Fruit fly (Drosophila melanogaster) whole organism, embryonic: ENCODE results near the gene D.

Source experiments
- Abd-B ChIP-seq: fragments of 200-800 bp; sonication (Bioruptor generic); optimal IDR thresholded peaks from 2 replicates; lab custom pipeline; 2018; ENCODE audit warnings: missing biosample characterization, mild to moderate bottlenecking, missing genetic modification characterization, moderate library complexity
- Asciz ChIP-seq: fragments of 200-800 bp; sonication (Bioruptor generic); optimal IDR thresholded peaks from 2 replicates; lab custom pipeline; 2017; ENCODE audit warnings: missing biosample characterization, mild to moderate bottlenecking, missing genetic modification characterization, missing genetic modification reagents
- Awh ChIP-seq: fragments of 200-800 bp; sonication (Bioruptor generic); IDR thresholded peaks from 2 replicates; pipeline ENCODE4, ENCODE4 v1.3.6; 2022; ENCODE audit warnings: missing biosample characterization, missing genetic modification characterization
- CG12236 ChIP-seq: fragments of 200-800 bp; sonication (Bioruptor generic); optimal IDR thresholded peaks from 2 replicates; lab custom pipeline; 2016; ENCODE audit warnings: missing biosample characterization, missing genetic modification characterization
- CG13123 ChIP-seq: fragments of 200-800 bp; sonication (Bioruptor generic); optimal IDR thresholded peaks from 2 replicates; lab custom pipeline; 2016; ENCODE audit warnings: missing biosample characterization, missing genetic modification characterization
- CG13296 ChIP-seq: fragments of 200-800 bp; sonication (Bioruptor generic); optimal IDR thresholded peaks from 3 replicates; lab custom pipeline; 2018; ENCODE audit warnings: missing biosample characterization, mild to moderate bottlenecking, missing genetic modification characterization
- CG13624 ChIP-seq: fragments of 200-800 bp; sonication (Bioruptor generic); optimal IDR thresholded peaks from 2 replicates; lab custom pipeline; 2016; ENCODE audit warnings: missing biosample characterization, missing genetic modification characterization
- CG14710 ChIP-seq: fragments of 200-800 bp; sonication (Bioruptor generic); optimal IDR thresholded peaks from 3 replicates; lab custom pipeline; 2019; ENCODE audit warnings: missing biosample characterization, mild to moderate bottlenecking, missing genetic modification characterization, moderate library complexity
- CG14965 ChIP-seq: fragments of 200-800 bp; sonication (Bioruptor generic); optimal IDR thresholded peaks from 2 replicates; lab custom pipeline; 2016; ENCODE audit warnings: missing biosample characterization, missing genetic modification characterization, borderline replicate concordance
- CG15479 ChIP-seq: fragments of 200-800 bp; sonication (Bioruptor generic); optimal IDR thresholded peaks from 3 replicates; lab custom pipeline; 2019; ENCODE audit warnings: missing biosample characterization, mild to moderate bottlenecking, missing genetic modification characterization, moderate library complexity
- CG17359 ChIP-seq: fragments of 200-800 bp; sonication (Bioruptor generic); optimal IDR thresholded peaks from 3 replicates; lab custom pipeline; 2018; ENCODE audit warnings: missing biosample characterization, mild to moderate bottlenecking, missing genetic modification characterization, moderate library complexity
- CG2202 ChIP-seq: fragments of 200-800 bp; sonication (Bioruptor generic); optimal IDR thresholded peaks from 2 replicates; lab custom pipeline; 2018; ENCODE audit warnings: missing biosample characterization, mild to moderate bottlenecking, missing genetic modification characterization
- CG30431 ChIP-seq: fragments of 200-800 bp; sonication (Bioruptor generic); optimal IDR thresholded peaks from 2 replicates; lab custom pipeline; 2017; ENCODE audit warnings: missing biosample characterization, missing genetic modification characterization
- CG31441 ChIP-seq: fragments of 200-800 bp; sonication (Bioruptor generic); IDR thresholded peaks from 2 replicates; pipeline ENCODE4 v1.3.6; 2022; ENCODE audit warnings: missing biosample characterization, missing genetic modification characterization
- CG3995 ChIP-seq: fragments of 200-800 bp; sonication (Bioruptor generic); optimal IDR thresholded peaks from 3 replicates; lab custom pipeline; 2016; ENCODE audit warnings: missing biosample characterization, missing genetic modification characterization
- CG42726 ChIP-seq: fragments of 200-800 bp; sonication (Bioruptor generic); IDR thresholded peaks from 2 replicates; pipeline ENCODE4 v1.3.6; 2022; ENCODE audit warnings: missing biosample characterization, missing genetic modification characterization; ENCODE audit not compliant: partially characterized antibody
- CG4707 ChIP-seq: fragments of 200-800 bp; sonication (Bioruptor generic); optimal IDR thresholded peaks from 2 replicates; lab custom pipeline; 2018; ENCODE audit warnings: missing biosample characterization, mild to moderate bottlenecking, missing genetic modification characterization, moderate library complexity
- CG5180 ChIP-seq: fragments of 200-800 bp; sonication (Bioruptor generic); optimal IDR thresholded peaks from 3 replicates; lab custom pipeline; 2017; ENCODE audit warnings: missing biosample characterization, missing genetic modification characterization, mild to moderate bottlenecking, moderate library complexity, missing genetic modification reagents
- CG6854 ChIP-seq: fragments of 200-800 bp; sonication (Bioruptor generic); optimal IDR thresholded peaks from 3 replicates; lab custom pipeline; 2017; ENCODE audit warnings: missing biosample characterization, mild to moderate bottlenecking, missing genetic modification characterization
- CG8924 ChIP-seq: fragments of 200-800 bp; optimal IDR thresholded peaks from 3 replicates; lab custom pipeline; 2019; ENCODE audit warnings: missing biosample characterization, mild to moderate bottlenecking, missing genetic modification characterization, moderate library complexity
- Camta ChIP-seq: fragments of 200-800 bp; sonication (Bioruptor generic); optimal IDR thresholded peaks from 2 replicates; lab custom pipeline; 2016; ENCODE audit warnings: missing biosample characterization, missing genetic modification characterization
- D ChIP-seq, 2 experiments: fragments of 200-800 bp in 1 of 2; fragments of >200 bp in 1 of 2; sonication (Bioruptor generic) in 1 of 2; optimal IDR thresholded peaks; 2 replicates in 1 of 2; 3 replicates in 1 of 2; lab custom pipeline; 2017; ENCODE audit warnings: mild to moderate bottlenecking in 1 of 2, missing biosample characterization in 1 of 2, missing genetic modification characterization in 1 of 2, missing genetic modification reagents in 1 of 2
- D19B ChIP-seq: fragments of 200-800 bp; sonication (Bioruptor generic); optimal IDR thresholded peaks from 2 replicates; lab custom pipeline; 2017; ENCODE audit warnings: missing biosample characterization, mild to moderate bottlenecking, missing genetic modification characterization
- Med ChIP-seq: fragments of 200-800 bp; sonication (Bioruptor generic); peaks from one replicate; lab custom pipeline; 2016; ENCODE audit warnings: missing biosample characterization, missing genetic modification characterization, mild to moderate bottlenecking, inconsistent platforms, moderate library complexity
- NC2α ChIP-seq: fragments of 200-800 bp; sonication (Bioruptor generic); optimal IDR thresholded peaks from 2 replicates; lab custom pipeline; 2016; ENCODE audit warnings: missing biosample characterization, missing genetic modification characterization
- Neu2 ChIP-seq: fragments of 200-800 bp; sonication (Bioruptor generic); optimal IDR thresholded peaks from 3 replicates; lab custom pipeline; 2016; ENCODE audit warnings: missing biosample characterization, missing genetic modification characterization, borderline replicate concordance
- Xrp1 ChIP-seq: fragments of 200-800 bp; sonication (Bioruptor generic); IDR thresholded peaks from 2 replicates; pipeline ENCODE4 v1.3.6; 2022; ENCODE audit warnings: missing biosample characterization, missing genetic modification characterization
- ase ChIP-seq: fragments of 200-800 bp; sonication (Bioruptor generic); IDR thresholded peaks from 3 replicates; pipeline ENCODE4 v1.3.6; 2022; ENCODE audit warnings: missing biosample characterization, missing genetic modification characterization
- bsh ChIP-seq, 2 experiments: fragments of 200-800 bp; sonication (Bioruptor generic); optimal IDR thresholded peaks; 2 replicates each; lab custom pipeline; 2017 to 2018; ENCODE audit warnings: mild to moderate bottlenecking in 2 of 2, missing biosample characterization in 2 of 2, missing genetic modification characterization in 2 of 2, moderate library complexity in 1 of 2
- cwo ChIP-seq: fragments of 200-800 bp; sonication (Bioruptor generic); optimal IDR thresholded peaks from 3 replicates; lab custom pipeline; 2017; ENCODE audit warnings: missing biosample characterization, missing genetic modification characterization, mild to moderate bottlenecking, moderate library complexity, missing genetic modification reagents
- fd102C ChIP-seq: fragments of 200-800 bp; sonication (Bioruptor generic); optimal IDR thresholded peaks from 2 replicates; lab custom pipeline; 2018; ENCODE audit warnings: missing biosample characterization, mild to moderate bottlenecking, missing genetic modification characterization, moderate library complexity
- hbn ChIP-seq: fragments of 200-800 bp; sonication (Bioruptor generic); IDR thresholded peaks from 2 replicates; pipeline ENCODE4 v1.3.6; 2022; ENCODE audit warnings: missing biosample characterization, missing genetic modification characterization; ENCODE audit not compliant: partially characterized antibody
- hkb ChIP-seq, 2 experiments: fragments of 200-800 bp in 1 of 2; fragments of >200 bp in 1 of 2; sonication (Bioruptor generic) in 1 of 2; IDR thresholded peaks in 1 of 2; optimal IDR thresholded peaks in 1 of 2; 2 replicates each; pipeline versions ENCODE4 v1.3.6 to Lab custom; 2017 to 2022; ENCODE audit warnings: missing biosample characterization in 1 of 2, missing genetic modification characterization in 1 of 2
- inv ChIP-seq: fragments of 200-800 bp; sonication (Bioruptor generic); IDR thresholded peaks from 2 replicates; pipeline ENCODE4 v1.3.6; 2022; ENCODE audit warnings: missing biosample characterization, missing genetic modification characterization; ENCODE audit not compliant: partially characterized antibody
- ken ChIP-seq: fragments of 200-800 bp; sonication (Bioruptor generic); IDR thresholded peaks from 3 replicates; pipeline ENCODE4 v1.3.6; 2022; ENCODE audit warnings: missing biosample characterization, missing genetic modification characterization
- lov ChIP-seq, 2 experiments: fragments of 200-800 bp in 1 of 2; fragments of >200 bp in 1 of 2; sonication (Bioruptor generic) in 1 of 2; IDR thresholded peaks in 1 of 2; optimal IDR thresholded peaks in 1 of 2; 2 replicates in 1 of 2; 3 replicates in 1 of 2; pipeline versions ENCODE4 v1.3.6 to Lab custom; 2017 to 2022; ENCODE audit warnings: missing biosample characterization in 1 of 2, missing genetic modification characterization in 1 of 2
- luna ChIP-seq: fragments of 200-800 bp; sonication (Bioruptor generic); optimal IDR thresholded peaks from 2 replicates; lab custom pipeline; 2016; ENCODE audit warnings: missing biosample characterization, missing genetic modification characterization
- peb ChIP-seq: fragments of 200-800 bp; sonication (Bioruptor generic); IDR thresholded peaks from 2 replicates; pipeline ENCODE4 v1.3.6; 2022; ENCODE audit warnings: missing biosample characterization, missing genetic modification characterization
- prd ChIP-seq, 3 experiments: fragments of >200 bp in 2 of 3; fragments of 200-800 bp in 1 of 3; sonication (Bioruptor generic) in 1 of 3; optimal IDR thresholded peaks in 2 of 3; IDR thresholded peaks in 1 of 3; 2 replicates in 2 of 3; 3 replicates in 1 of 3; pipeline versions ENCODE4 v1.3.6 to Lab custom; 2017 to 2022; ENCODE audit warnings: missing biosample characterization in 1 of 3, missing genetic modification characterization in 1 of 3
- pum ChIP-seq: fragments of 200-800 bp; sonication (Bioruptor generic); optimal IDR thresholded peaks from 2 replicates; lab custom pipeline; 2016; ENCODE audit warnings: missing biosample characterization, missing genetic modification characterization
- scrt ChIP-seq: fragments of 200-800 bp; sonication (Bioruptor generic); optimal IDR thresholded peaks from 2 replicates; lab custom pipeline; 2018; ENCODE audit warnings: missing biosample characterization, mild to moderate bottlenecking, missing genetic modification characterization, moderate library complexity
- tgo ChIP-seq: fragments of 200-800 bp; sonication (Bioruptor generic); IDR thresholded peaks from 3 replicates; pipeline ENCODE4 v1.3.6; 2022; ENCODE audit warnings: missing biosample characterization, missing genetic modification characterization
- tin ChIP-seq: fragments of 200-800 bp; sonication (Bioruptor generic); optimal IDR thresholded peaks from 3 replicates; lab custom pipeline; 2016; ENCODE audit warnings: missing biosample characterization, missing genetic modification characterization
- trem ChIP-seq: fragments of 200-800 bp; optimal IDR thresholded peaks from 3 replicates; lab custom pipeline; 2019; ENCODE audit warnings: missing biosample characterization, mild to moderate bottlenecking, missing genetic modification characterization, moderate library complexity
- zfh2 ChIP-seq: fragments of 200-800 bp; sonication (Bioruptor generic); optimal IDR thresholded peaks from 2 replicates; lab custom pipeline; 2016; ENCODE audit warnings: missing biosample characterization, missing genetic modification characterization

Gene D

dm6 chr3L:14190625-14191475, 12.4 kb upstream of the D start, which contains the start of gene nuf (continued):
- TF ChIP-seq CG6854, result peak; percentile 56
- TF ChIP-seq CG15479 (GFP tag; lab: Kevin White, UChicago), result peak; percentile 85
- TF ChIP-seq cwo (GFP tag; lab: Kevin White, UChicago), result peak; percentile 31
- TF ChIP-seq Camta, result no peak
- peak; percentile 71 for TF ChIP-seq CG42726 (GFP tag; lab: Robert Waterston, UW)
- TF ChIP-seq prd (optimal IDR thresholded peaks at IDR 0.05; lab: Kevin White, UChicago), result no peak
- peak; percentile 10; the same call in 1 of the 3 replicates for TF ChIP-seq prd (GFP tag; IDR thresholded peaks at IDR 0.05; lab: Robert Waterston, UW)
- peak; percentile 84 for TF ChIP-seq scrt (GFP tag; lab: Kevin White, UChicago)
- TF ChIP-seq trem (tag; lab: Kevin White, UChicago), result peak; percentile 51
- no peak for TF ChIP-seq CG13123 (GFP tag; lab: Kevin White, UChicago)
- peak; percentile 34; the same call in 1 of the 2 replicates for TF ChIP-seq CG31441
- peak in 1 of 2 experiments; percentile 24 for TF ChIP-seq bsh (GFP tag; optimal IDR thresholded peaks at IDR 0.05; lab: Kevin White, UChicago)
- peak; percentile 25 for TF ChIP-seq CG2202 (tag; lab: Kevin White, UChicago)
- peak; percentile 24 for TF ChIP-seq CG14710 (tag; lab: Kevin White, UChicago)
- TF ChIP-seq CG13296 (GFP tag; lab: Kevin White, UChicago), result peak; percentile 59
- TF ChIP-seq CG4707 (GFP tag; lab: Kevin White, UChicago), result peak; percentile 11
- peak; percentile 64 for TF ChIP-seq CG8924 (tag; lab: Kevin White, UChicago)
- no peak for TF ChIP-seq hbn (GFP tag; lab: Robert Waterston, UW)
- TF ChIP-seq zfh2 (GFP tag; lab: Kevin White, UChicago), result no peak
- TF ChIP-seq peb (GFP tag; lab: Robert Waterston, UW), result no peak
- TF ChIP-seq luna (GFP tag; lab: Kevin White, UChicago), result no peak
- no peak for TF ChIP-seq CG14965 (GFP tag; lab: Kevin White, UChicago)
- 0 out of 2 replicates have a peak, but pooled peaks have one; percentile 37 for TF ChIP-seq Xrp1 (GFP tag; lab: Robert Waterston, UW)
- peak; percentile 62 for TF ChIP-seq CG5180 (GFP tag; lab: Kevin White, UChicago)
- no peak for TF ChIP-seq ase (GFP tag; lab: Robert Waterston, UW)
- TF ChIP-seq fd102C, result no peak
- TF ChIP-seq Asciz (GFP tag; lab: Kevin White, UChicago), result no peak
- TF ChIP-seq CG30431 (GFP tag; lab: Kevin White, UChicago), result no peak
- TF ChIP-seq Awh (GFP tag; lab: Robert Waterston, UW), result peak; percentile 80
- no peak for TF ChIP-seq CG12236 (GFP tag; lab: Kevin White, UChicago)
- TF ChIP-seq D19B, result no peak
- peak; percentile 14; the same call in 1 of the 3 replicates for TF ChIP-seq tgo (GFP tag; lab: Robert Waterston, UW)
- no peak for TF ChIP-seq Abd-B
- no peak for TF ChIP-seq pum (GFP tag; lab: Kevin White, UChicago)
- no peak for TF ChIP-seq CG13624 (GFP tag; lab: Kevin White, UChicago)
- peak; percentile 88 for TF ChIP-seq CG3995 (GFP tag; lab: Kevin White, UChicago)
- 0 out of 3 replicates have a peak, but pooled peaks have one; percentile 32 for TF ChIP-seq ken (GFP tag; lab: Robert Waterston, UW)
- no peak for TF ChIP-seq hkb (optimal IDR thresholded peaks at IDR 0.05; lab: Kevin White, UChicago)
- peak; percentile 78 for TF ChIP-seq hkb (GFP tag; IDR thresholded peaks at IDR 0.05; lab: Robert Waterston, UW)
- peak; percentile 86 for TF ChIP-seq Med (GFP tag; lab: Kevin White, UChicago)
- TF ChIP-seq D (optimal IDR thresholded peaks at IDR 0.05; lab: Kevin White, UChicago), result no peak
- TF ChIP-seq D (GFP tag; optimal IDR thresholded peaks at IDR 0.05; lab: Kevin White, UChicago), result peak; percentile 27
- TF ChIP-seq Neu2 (GFP tag; lab: Kevin White, UChicago), result no peak
- TF ChIP-seq inv (GFP tag; lab: Robert Waterston, UW), result no peak
- peak; percentile 34 for TF ChIP-seq CG17359
- no peak for TF ChIP-seq lov (optimal IDR thresholded peaks at IDR 0.05; lab: Kevin White, UChicago)
- peak; percentile 27; the same call in 1 of the 3 replicates for TF ChIP-seq lov (GFP tag; IDR thresholded peaks at IDR 0.05; lab: Robert Waterston, UW)
- no peak for TF ChIP-seq tin
- peak; percentile 83 for TF ChIP-seq NC2α (GFP tag; lab: Kevin White, UChicago)
